Fruit fly (Drosophila melanogaster) whole organism, wandering third instar larva: Measurements from ENCODE around the gene CG17839.

Experiments
- GATAd ChIP-seq: sonication (Bioruptor generic); optimal IDR thresholded peaks from 2 replicates; lab custom pipeline; 2016; ENCODE audit warnings: missing biosample characterization, missing genetic modification characterization
- Hr83 ChIP-seq: fragments of 200-300 bp; sonication (Bioruptor generic); optimal IDR thresholded peaks from 2 replicates; lab custom pipeline; 2016; ENCODE audit warnings: missing biosample characterization, mild to moderate bottlenecking, missing genetic modification characterization, moderate library complexity; ENCODE audit not compliant: poor library complexity, severe bottlenecking
- Myc ChIP-seq: fragments of >200 bp; optimal IDR thresholded peaks from 2 replicates; lab custom pipeline; 2017
- h ChIP-seq: fragments of 200-800 bp; sonication (Bioruptor generic); optimal IDR thresholded peaks from 3 replicates; lab custom pipeline; 2016; ENCODE audit warnings: missing biosample characterization, mild to moderate bottlenecking, missing genetic modification characterization
- sage ChIP-seq: fragments of 200-800 bp; sonication (Bioruptor generic); optimal IDR thresholded peaks from 2 replicates; lab custom pipeline; 2016; ENCODE audit warnings: missing biosample characterization, mild to moderate bottlenecking, missing genetic modification characterization
- usp ChIP-seq: fragments of >200 bp; optimal IDR thresholded peaks from 2 replicates; lab custom pipeline; 2017; ENCODE audit warnings: missing biosample characterization, missing genetic modification characterization

DNA sequence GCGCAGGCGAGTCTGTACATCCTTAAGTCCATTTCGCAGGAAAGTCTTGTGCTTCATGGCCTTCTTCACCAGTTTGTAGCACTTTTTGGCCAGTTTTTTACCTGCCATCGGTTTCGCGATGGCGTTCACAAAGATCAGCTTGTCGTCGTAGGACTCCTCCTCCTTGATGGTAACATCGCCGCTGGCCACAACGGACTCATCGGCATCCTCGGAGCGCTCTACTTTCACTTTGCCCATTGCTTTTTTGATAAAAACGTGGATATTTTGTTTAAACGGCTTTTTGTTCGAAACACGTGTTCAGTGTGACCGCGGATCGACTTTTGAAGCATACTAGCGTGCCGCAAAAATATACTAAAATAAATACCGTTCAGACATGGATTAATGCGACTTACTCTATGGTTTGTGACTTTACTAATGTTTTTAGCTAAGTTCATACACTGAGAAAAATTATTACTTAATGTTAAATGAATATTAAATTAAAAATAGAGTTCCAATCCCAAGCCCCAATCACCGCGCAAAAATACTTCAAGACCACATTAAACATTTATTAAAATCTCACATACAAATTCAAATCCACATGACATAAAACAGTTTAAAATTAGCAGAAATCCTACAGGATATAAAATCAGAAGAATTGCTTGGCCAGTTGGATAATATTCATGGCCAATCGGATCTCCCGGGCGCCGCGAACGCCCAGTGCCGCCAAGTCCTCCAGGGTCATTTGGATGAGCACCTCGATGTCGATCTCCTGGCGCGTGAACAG is 2.9 kb upstream of the CG17839 start, which contains the start of gene NHP2:
- TF ChIP-seq sage (GFP tag; lab: Kevin White, UChicago), result peak; percentile 74
- TF ChIP-seq Myc (lab: Kevin White, UChicago), result peak; percentile 38
- no peak for TF ChIP-seq GATAd (GFP tag; lab: Kevin White, UChicago)
- TF ChIP-seq h, result peak; percentile 76
- no peak for TF ChIP-seq usp
- no peak for TF ChIP-seq Hr83 (GFP tag; lab: Kevin White, UChicago)
